Fruit fly (Drosophila melanogaster) whole organism, pupa: ENCODE data around the gene CG10232.
A peak's percentile ranks its signal among the peaks of the same experiment; 100 is the strongest.

Experiments
- CG10348 ChIP-seq: fragments of 200-800 bp; sonication (Bioruptor generic); IDR thresholded peaks from 2 replicates; pipeline ENCODE4 v1.3.6; 2022; ENCODE audit warnings: missing biosample characterization, missing genetic modification characterization
- CG12605 ChIP-seq: fragments of 200-800 bp; sonication (Bioruptor generic); IDR thresholded peaks from 2 replicates; pipeline ENCODE4 v1.3.6; 2022; ENCODE audit warnings: missing biosample characterization, missing genetic modification characterization
- CG13204 ChIP-seq: fragments of 200-800 bp; sonication (Bioruptor generic); optimal IDR thresholded peaks from 2 replicates; lab custom pipeline; 2018; ENCODE audit warnings: missing biosample characterization, mild to moderate bottlenecking, missing genetic modification characterization, moderate library complexity
- CG14655 ChIP-seq: fragments of 200-800 bp; sonication (Bioruptor generic); optimal IDR thresholded peaks from 3 replicates; lab custom pipeline; 2017; ENCODE audit warnings: mild to moderate bottlenecking, missing biosample characterization, missing genetic modification reagents, missing genetic modification characterization
- CG15710 ChIP-seq: fragments of 200-800 bp; sonication (Bioruptor generic); optimal IDR thresholded peaks from 2 replicates; lab custom pipeline; 2018; ENCODE audit warnings: missing biosample characterization, mild to moderate bottlenecking, missing genetic modification characterization, moderate library complexity
- CG17806 ChIP-seq: fragments of 200-800 bp; sonication (Bioruptor generic); optimal IDR thresholded peaks from 2 replicates; lab custom pipeline; 2018; ENCODE audit warnings: missing biosample characterization, mild to moderate bottlenecking, missing genetic modification characterization, moderate library complexity
- CG32121 ChIP-seq: fragments of 200-800 bp; sonication (Bioruptor generic); IDR thresholded peaks from 2 replicates; pipeline ENCODE4 v1.3.6; 2022; ENCODE audit warnings: missing biosample characterization, missing genetic modification characterization
- CG34367 ChIP-seq: fragments of 200-800 bp; sonication (Bioruptor generic); optimal IDR thresholded peaks from 2 replicates; lab custom pipeline; 2018; ENCODE audit warnings: missing biosample characterization, mild to moderate bottlenecking, missing genetic modification characterization
- CG4496 ChIP-seq: fragments of 200-800 bp; sonication (Bioruptor generic); IDR thresholded peaks from 3 replicates; pipeline ENCODE4 v1.3.6; 2022; ENCODE audit warnings: missing biosample characterization, missing genetic modification characterization
- CG8159 ChIP-seq: fragments of 200-800 bp; sonication (Bioruptor generic); optimal IDR thresholded peaks from 3 replicates; lab custom pipeline; 2018; ENCODE audit warnings: missing biosample characterization, mild to moderate bottlenecking, missing genetic modification characterization, moderate library complexity
- CG8301 ChIP-seq: fragments of 200-800 bp; sonication (Bioruptor generic); optimal IDR thresholded peaks from 2 replicates; lab custom pipeline; 2018; ENCODE audit warnings: missing biosample characterization, mild to moderate bottlenecking, missing genetic modification characterization
- CG9948 ChIP-seq: fragments of 200-800 bp; sonication (Bioruptor generic); optimal IDR thresholded peaks from 2 replicates; lab custom pipeline; 2018; ENCODE audit warnings: missing biosample characterization, mild to moderate bottlenecking, missing genetic modification characterization, moderate library complexity
- D1 ChIP-seq: fragments of 200-800 bp; sonication (Bioruptor generic); optimal IDR thresholded peaks from 2 replicates; lab custom pipeline; 2018; ENCODE audit warnings: missing biosample characterization, mild to moderate bottlenecking, missing genetic modification characterization, moderate library complexity
- EcR ChIP-seq: fragments of 200-800 bp; sonication (Bioruptor generic); optimal IDR thresholded peaks from 3 replicates; lab custom pipeline; 2019; ENCODE audit warnings: missing biosample characterization, missing genetic modification characterization, mild to moderate bottlenecking, moderate library complexity, missing genetic modification reagents
- Ets98B ChIP-seq: fragments of 200-800 bp; sonication (Bioruptor generic); IDR thresholded peaks from 2 replicates; pipeline ENCODE4 v1.3.6; 2022; ENCODE audit warnings: missing biosample characterization, missing genetic modification characterization
- Pif1A ChIP-seq: fragments of 200-800 bp; sonication (Bioruptor generic); optimal IDR thresholded peaks from 3 replicates; lab custom pipeline; 2016; ENCODE audit warnings: missing biosample characterization, missing genetic modification characterization
- Pif1B ChIP-seq: fragments of 200-800 bp; sonication (Bioruptor generic); optimal IDR thresholded peaks from 3 replicates; lab custom pipeline; 2016; ENCODE audit warnings: missing biosample characterization, missing genetic modification characterization
- Snoo ChIP-seq: fragments of 200-800 bp; sonication (Bioruptor generic); optimal IDR thresholded peaks from 3 replicates; lab custom pipeline; 2017; ENCODE audit warnings: missing biosample characterization, mild to moderate bottlenecking, missing genetic modification characterization, inconsistent platforms
- fd96Ca ChIP-seq: fragments of 200-800 bp; sonication (Bioruptor generic); IDR thresholded peaks from 3 replicates; pipeline ENCODE4 v1.3.6; 2022; ENCODE audit warnings: missing biosample characterization, missing genetic modification characterization
- gl ChIP-seq: fragments of 200-800 bp; sonication (Bioruptor generic); optimal IDR thresholded peaks from 2 replicates; lab custom pipeline; 2018; ENCODE audit warnings: missing biosample characterization, mild to moderate bottlenecking, missing genetic modification characterization
- rn ChIP-seq: fragments of 200-800 bp; sonication (Bioruptor generic); IDR thresholded peaks from 2 replicates; pipeline ENCODE4 v1.3.6; 2022; ENCODE audit warnings: missing biosample characterization, missing genetic modification characterization

CG10232 gene

dm6 chr3R:23732990-23733512 is 11.6 kb upstream of the CG10232 start, which contains the start of the genes Hmgcr and Rpn9:
Gene Hmgcr, plus strand, starts transcription at chr3R:23733324.
Gene Rpn9, minus strand, starts transcription at chr3R:23733462.
- TF ChIP-seq Ets98B (GFP tag; lab: Robert Waterston, UW) (peak; percentile 11; the same call in 1 of the 2 replicates), CG32121 (GFP tag; lab: Robert Waterston, UW) (no peak)

DNA sequence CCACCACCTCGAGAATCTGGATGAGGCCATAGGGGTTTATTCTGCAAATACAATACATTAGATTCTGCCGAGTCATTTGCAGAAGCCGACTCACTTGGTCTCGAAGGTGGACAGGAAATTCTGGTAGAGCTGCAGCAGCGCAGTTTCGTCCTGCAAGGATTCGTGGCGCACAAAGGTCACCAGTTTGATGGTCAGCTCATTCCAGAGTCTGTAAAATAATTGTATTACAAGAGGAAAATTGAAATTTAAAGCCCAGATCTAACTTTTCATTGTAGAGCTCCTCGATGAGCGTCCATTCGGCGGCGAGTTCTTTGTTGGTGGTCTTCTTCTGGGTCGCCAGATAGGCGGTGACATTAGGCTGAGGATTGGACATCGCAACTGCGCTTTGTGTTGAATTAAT is 11.1 kb upstream of the CG10232 start:
- TF ChIP-seq Ets98B (GFP tag; lab: Robert Waterston, UW) = no peak
- TF ChIP-seq gl = no peak
- no peak for TF ChIP-seq CG32121 (GFP tag; lab: Robert Waterston, UW)
- TF ChIP-seq Pif1B = no peak
- no peak for TF ChIP-seq CG14655 (GFP tag; lab: Kevin White, UChicago)
- TF ChIP-seq Pif1A (GFP tag; lab: Kevin White, UChicago) = no peak
- no peak for TF ChIP-seq CG8301 (tag; lab: Kevin White, UChicago)
- TF ChIP-seq CG15710 (tag; lab: Kevin White, UChicago) = no peak
- no peak for TF ChIP-seq CG12605 (GFP tag; lab: Robert Waterston, UW)
- TF ChIP-seq, all 21 proteins: peak for 0

- TF ChIP-seq EcR (GFP tag; lab: Kevin White, UChicago) (peak; percentile 18), CG34367 (tag; lab: Kevin White, UChicago) (no peak)
Measured at dm6 chr3R:23730472-23730801, 9.0 kb upstream of the CG10232 start.

- TF ChIP-seq CG8159 (peak; percentile 21), CG34367 (tag; lab: Kevin White, UChicago) (no peak), CG32121 (GFP tag; lab: Robert Waterston, UW) (peak; percentile 57), Pif1A (GFP tag; lab: Kevin White, UChicago) (no peak), EcR (GFP tag; lab: Kevin White, UChicago) (peak; percentile 54), D1 (tag; lab: Kevin White, UChicago) (no peak), CG14655 (GFP tag; lab: Kevin White, UChicago) (peak; percentile 45), CG9948 (tag; lab: Kevin White, UChicago) (no peak), Snoo (peak; percentile 40), gl (peak; percentile 38), CG15710 (tag; lab: Kevin White, UChicago) (peak; percentile 6), CG17806 (tag; lab: Kevin White, UChicago) (no peak), CG13204 (peak; percentile 54), CG4496 (GFP tag; lab: Robert Waterston, UW) (peak; percentile 84), CG10348 (GFP tag; lab: Robert Waterston, UW) (no peak), CG8301 (tag; lab: Kevin White, UChicago) (peak; percentile 39), Ets98B (GFP tag; lab: Robert Waterston, UW) (peak; percentile 61), rn (GFP tag; lab: Robert Waterston, UW) (no peak), CG12605 (GFP tag; lab: Robert Waterston, UW) (peak; percentile 62), Pif1B (no peak), fd96Ca (peak; percentile 51; the same call in 2 of the 3 replicates)
Measured at dm6 chr3R:23729632-23730471, 8.4 kb upstream of the CG10232 start.

DNA sequence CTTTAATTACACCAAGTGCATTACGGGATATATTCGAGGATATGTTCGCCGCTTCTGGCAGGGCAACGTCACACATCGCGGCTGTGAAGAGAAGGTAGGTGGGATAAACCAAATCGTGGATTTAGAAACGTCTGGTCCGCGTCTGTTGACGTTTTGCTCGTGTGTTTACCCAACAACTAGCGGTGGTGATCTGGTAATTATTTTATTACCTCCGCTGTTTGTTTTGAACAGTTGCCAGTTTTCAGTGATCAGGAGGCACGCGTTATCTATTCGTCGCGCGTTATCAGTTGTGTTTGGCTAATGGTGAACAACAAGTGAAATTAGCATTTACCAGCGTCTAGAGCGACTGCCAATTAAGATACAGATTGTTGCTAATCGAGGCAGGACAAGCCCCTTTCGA is 7.6 kb upstream of the CG10232 start:
- TF ChIP-seq CG13204 = no peak
- no peak for TF ChIP-seq CG15710 (tag; lab: Kevin White, UChicago)
- TF ChIP-seq CG17806 (tag; lab: Kevin White, UChicago) = no peak
- TF ChIP-seq CG34367 (tag; lab: Kevin White, UChicago) = no peak
- no peak for TF ChIP-seq CG32121 (GFP tag; lab: Robert Waterston, UW)
- TF ChIP-seq Snoo = no peak
- no peak for TF ChIP-seq CG14655 (GFP tag; lab: Kevin White, UChicago)
- no peak for TF ChIP-seq EcR (GFP tag; lab: Kevin White, UChicago)
- TF ChIP-seq CG8159 = no peak
- no peak for TF ChIP-seq CG9948 (tag; lab: Kevin White, UChicago)
- TF ChIP-seq CG10348 (GFP tag; lab: Robert Waterston, UW) = no peak
- no peak for TF ChIP-seq CG8301 (tag; lab: Kevin White, UChicago)
- TF ChIP-seq Pif1B = no peak
- TF ChIP-seq gl = no peak
- TF ChIP-seq Ets98B (GFP tag; lab: Robert Waterston, UW) = no peak
- TF ChIP-seq CG4496 (GFP tag; lab: Robert Waterston, UW) = no peak
- no peak for TF ChIP-seq Pif1A (GFP tag; lab: Kevin White, UChicago)

- TF ChIP-seq CG34367 (tag; lab: Kevin White, UChicago) (no peak), CG17806 (tag; lab: Kevin White, UChicago) (no peak), EcR (GFP tag; lab: Kevin White, UChicago) (no peak), gl (peak; percentile 62), CG4496 (GFP tag; lab: Robert Waterston, UW) (peak; percentile 76; the same call in 2 of the 3 replicates), Pif1B (peak; percentile 44), CG9948 (tag; lab: Kevin White, UChicago) (peak; percentile 7), fd96Ca (0 out of 3 replicates have a peak, but pooled peaks have one; percentile 25), CG13204 (peak; percentile 62), CG12605 (GFP tag; lab: Robert Waterston, UW) (peak; percentile 85), Snoo (no peak), Ets98B (GFP tag; lab: Robert Waterston, UW) (peak; percentile 71; the same call in 1 of the 2 replicates), CG10348 (GFP tag; lab: Robert Waterston, UW) (no peak), D1 (tag; lab: Kevin White, UChicago) (no peak), rn (GFP tag; lab: Robert Waterston, UW) (no peak), CG14655 (GFP tag; lab: Kevin White, UChicago) (peak; percentile 23), CG32121 (GFP tag; lab: Robert Waterston, UW) (peak; percentile 28; the same call in 1 of the 2 replicates), CG8159 (peak; percentile 49), CG8301 (tag; lab: Kevin White, UChicago) (no peak), CG15710 (tag; lab: Kevin White, UChicago) (peak; percentile 52), Pif1A (GFP tag; lab: Kevin White, UChicago) (peak; percentile 57)
Measured at dm6 chr3R:23728086-23728485, 6.7 kb upstream of the CG10232 start.
